Fruit fly (Drosophila melanogaster) whole organism, pupa: ENCODE data around the gene CG12219.

Experiments used
- CG12605 ChIP-seq: fragments of 200-800 bp; sonication (Bioruptor generic); IDR thresholded peaks from 2 replicates; pipeline ENCODE4 v1.3.6; 2022; ENCODE audit warnings: missing biosample characterization, missing genetic modification characterization
- CG15710 ChIP-seq: fragments of 200-800 bp; sonication (Bioruptor generic); optimal IDR thresholded peaks from 2 replicates; lab custom pipeline; 2018; ENCODE audit warnings: missing biosample characterization, mild to moderate bottlenecking, missing genetic modification characterization, moderate library complexity
- CG32121 ChIP-seq: fragments of 200-800 bp; sonication (Bioruptor generic); IDR thresholded peaks from 2 replicates; pipeline ENCODE4 v1.3.6; 2022; ENCODE audit warnings: missing biosample characterization, missing genetic modification characterization
- CG34367 ChIP-seq: fragments of 200-800 bp; sonication (Bioruptor generic); optimal IDR thresholded peaks from 2 replicates; lab custom pipeline; 2018; ENCODE audit warnings: missing biosample characterization, mild to moderate bottlenecking, missing genetic modification characterization
- D1 ChIP-seq: fragments of 200-800 bp; sonication (Bioruptor generic); optimal IDR thresholded peaks from 2 replicates; lab custom pipeline; 2018; ENCODE audit warnings: missing biosample characterization, mild to moderate bottlenecking, missing genetic modification characterization, moderate library complexity
- gl ChIP-seq: fragments of 200-800 bp; sonication (Bioruptor generic); optimal IDR thresholded peaks from 2 replicates; lab custom pipeline; 2018; ENCODE audit warnings: missing biosample characterization, mild to moderate bottlenecking, missing genetic modification characterization

DNA sequence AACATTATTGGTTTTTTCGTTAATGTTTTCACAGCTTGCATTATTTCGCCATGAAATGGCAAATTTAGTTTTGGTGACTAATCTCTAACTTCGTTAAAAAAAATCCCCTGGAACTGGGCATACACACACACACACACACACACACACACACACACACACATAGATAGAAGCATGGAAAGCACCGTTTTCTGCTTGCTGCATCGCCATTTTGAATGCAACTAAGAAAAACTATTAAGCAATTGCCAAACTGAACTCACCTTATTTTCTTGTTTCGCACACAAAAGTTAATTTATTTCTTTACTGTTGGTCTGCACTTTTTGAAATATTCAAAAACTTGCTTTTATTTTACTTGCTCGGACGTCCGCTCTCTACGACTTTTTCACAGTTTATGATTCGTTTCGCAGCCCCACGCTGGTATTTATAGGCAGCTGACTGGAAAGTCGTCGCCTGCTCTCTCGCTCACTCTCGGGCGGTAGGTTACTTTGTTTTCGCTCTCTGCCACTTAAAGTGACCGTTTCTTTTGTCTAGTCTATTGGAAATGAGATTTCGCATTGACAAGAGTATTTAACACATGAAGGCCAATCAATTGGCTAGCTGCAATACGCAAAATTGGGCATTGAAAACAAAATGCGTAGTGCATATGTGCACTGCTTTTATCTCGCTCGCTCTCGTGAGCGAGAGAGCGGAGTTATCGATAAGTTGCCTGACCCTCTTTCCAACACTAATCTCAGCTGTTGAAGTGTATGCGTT lies 22.0 kb downstream of the CG12219 start:
- no peak for TF ChIP-seq CG32121 (GFP tag; lab: Robert Waterston, UW)
- no peak for TF ChIP-seq CG34367 (tag; lab: Kevin White, UChicago)
- TF ChIP-seq CG12605 (GFP tag; lab: Robert Waterston, UW) = no peak
- no peak for TF ChIP-seq CG15710 (tag; lab: Kevin White, UChicago)
- no peak for TF ChIP-seq gl
- TF ChIP-seq D1 (tag; lab: Kevin White, UChicago) = no peak
